Worm (Caenorhabditis elegans) whole organism, young adult: ENCODE results near the gene srh-240.

Source experiments
- C06A6.2 ChIP-seq: fragments of 200-800 bp; sonication (Bioruptor generic); conservative IDR thresholded peaks from 2 replicates; pipeline ENCODE4 v1.3.6; 2022; ENCODE audit warnings: missing genetic modification characterization, missing compliant biosample characterization
- F33H1.4 ChIP-seq: fragments of 200-800 bp; sonication (Bioruptor generic); IDR thresholded peaks from 2 replicates; pipeline ENCODE4 v1.3.6; 2022; ENCODE audit warnings: missing genetic modification reagents, missing genetic modification characterization, missing compliant biosample characterization
- F49E8.2 ChIP-seq: sonication (generic microtip); optimal IDR thresholded peaks from 3 replicates; lab custom pipeline; 2017; ENCODE audit warnings: missing genetic modification characterization, mild to moderate bottlenecking, missing compliant biosample characterization, antibody characterized with exemption, moderate library complexity; ENCODE audit not compliant: insufficient read depth
- F52B5.7 ChIP-seq: sonication (generic microtip); optimal IDR thresholded peaks from 2 replicates; lab custom pipeline; 2016; ENCODE audit warnings: mild to moderate bottlenecking, missing genetic modification characterization, missing compliant biosample characterization
- F55B11.4 ChIP-seq: sonication (generic microtip); optimal IDR thresholded peaks from 2 replicates; lab custom pipeline; 2016; ENCODE audit warnings: missing compliant biosample characterization, missing genetic modification characterization, borderline replicate concordance; ENCODE audit not compliant: insufficient read depth
- F57A8.1 ChIP-seq: fragments of 200-800 bp; sonication (Bioruptor generic); optimal IDR thresholded peaks from 2 replicates; lab custom pipeline; 2018; ENCODE audit warnings: mild to moderate bottlenecking, missing genetic modification characterization, moderate library complexity, missing compliant biosample characterization
- T26A5.8 ChIP-seq: sonication (generic microtip); optimal IDR thresholded peaks from 2 replicates; lab custom pipeline; 2016; ENCODE audit warnings: missing genetic modification characterization, missing compliant biosample characterization
- aptf-2 ChIP-seq: fragments of 200-800 bp; sonication (Bioruptor generic); conservative IDR thresholded peaks from 2 replicates; pipeline ENCODE4 v1.3.6; 2022; ENCODE audit warnings: missing genetic modification reagents, missing genetic modification characterization, missing compliant biosample characterization
- bed-1 ChIP-seq: fragments of 200-800 bp; sonication (Bioruptor generic); IDR thresholded peaks from 2 replicates; pipeline ENCODE4 v1.3.6; 2022; ENCODE audit warnings: missing genetic modification reagents, missing genetic modification characterization, missing compliant biosample characterization
- ceh-100 ChIP-seq: fragments of 200-800 bp; sonication (Bioruptor generic); IDR thresholded peaks from 2 replicates; pipeline ENCODE4 v1.3.6; 2022; ENCODE audit warnings: missing genetic modification reagents, missing genetic modification characterization, missing compliant biosample characterization
- ceh-79 ChIP-seq: sonication (generic microtip); optimal IDR thresholded peaks from 2 replicates; lab custom pipeline; 2017; ENCODE audit warnings: mild to moderate bottlenecking, missing genetic modification characterization, missing compliant biosample characterization
- die-1 ChIP-seq: sonication (generic microtip); optimal IDR thresholded peaks from 2 replicates; lab custom pipeline; 2016; ENCODE audit warnings: missing genotype, mild to moderate bottlenecking, missing genetic modification characterization, missing compliant biosample characterization
- dox-1 ChIP-seq: fragments of 200-800 bp; sonication (Bioruptor generic); IDR thresholded peaks from 2 replicates; pipeline ENCODE4 v1.3.6; 2022; ENCODE audit warnings: missing genetic modification reagents, missing genetic modification characterization, missing compliant biosample characterization
- dpff-1 ChIP-seq: sonication (generic microtip); optimal IDR thresholded peaks from 2 replicates; lab custom pipeline; 2017; ENCODE audit warnings: mild to moderate bottlenecking, missing genetic modification characterization, missing compliant biosample characterization
- dpl-1 ChIP-seq: fragments of 150-350 bp; optimal IDR thresholded peaks from 2 replicates; lab custom pipeline; 2014; ENCODE audit warnings: missing biosample characterization, missing genetic modification reagents, missing genetic modification characterization
- ets-4 ChIP-seq: fragments of 200-800 bp; sonication (Bioruptor generic); optimal IDR thresholded peaks from 2 replicates; lab custom pipeline; 2018; ENCODE audit warnings: mild to moderate bottlenecking, missing genetic modification characterization, missing compliant biosample characterization
- him-1 ChIP-seq: sonication (generic microtip); optimal IDR thresholded peaks from 2 replicates; lab custom pipeline; 2016; ENCODE audit warnings: missing genotype, missing genetic modification reagents, missing genetic modification characterization, missing compliant biosample characterization
- hlh-26 ChIP-seq: fragments of 200-800 bp; sonication (Bioruptor generic); conservative IDR thresholded peaks from 2 replicates; pipeline ENCODE4 v1.3.6; 2022; ENCODE audit warnings: missing genetic modification reagents, missing genetic modification characterization, missing compliant biosample characterization
- hmg-20 ChIP-seq: fragments of 200-800 bp; sonication (Bioruptor generic); IDR thresholded peaks from 2 replicates; pipeline ENCODE4 v1.3.6; 2022; ENCODE audit warnings: missing genetic modification reagents, missing genetic modification characterization, missing compliant biosample characterization
- let-526 ChIP-seq: fragments of 200-800 bp; sonication (Bioruptor generic); IDR thresholded peaks from 2 replicates; pipeline ENCODE4 v1.3.6; 2022; ENCODE audit warnings: missing genetic modification reagents, missing genetic modification characterization, missing compliant biosample characterization
- lin-26 ChIP-seq: fragments of 200-800 bp; sonication (Bioruptor generic); IDR thresholded peaks from 2 replicates; pipeline ENCODE4 v1.3.6; 2022; ENCODE audit warnings: missing genetic modification reagents, missing genetic modification characterization, missing compliant biosample characterization
- lin-54 ChIP-seq: fragments of 200-800 bp; sonication (Bioruptor generic); optimal IDR thresholded peaks from 2 replicates; lab custom pipeline; 2018; ENCODE audit warnings: mild to moderate bottlenecking, missing genetic modification characterization, missing compliant biosample characterization
- lir-1 ChIP-seq: fragments of 200-800 bp; sonication (Bioruptor generic); conservative IDR thresholded peaks from 2 replicates; pipeline ENCODE4 v1.3.6; 2022; ENCODE audit warnings: missing genetic modification reagents, missing genetic modification characterization, missing compliant biosample characterization
- lsl-1 ChIP-seq: fragments of 200-800 bp; sonication (Bioruptor generic); optimal IDR thresholded peaks from 2 replicates; lab custom pipeline; 2018; ENCODE audit warnings: mild to moderate bottlenecking, missing genetic modification characterization, moderate library complexity, missing compliant biosample characterization
- madf-8 ChIP-seq: fragments of 200-800 bp; sonication (Bioruptor generic); conservative IDR thresholded peaks from 2 replicates; pipeline ENCODE4 v1.3.6; 2022; ENCODE audit warnings: missing genetic modification reagents, missing genetic modification characterization, missing compliant biosample characterization
- mel-28 ChIP-seq: sonication (generic microtip); optimal IDR thresholded peaks from 2 replicates; lab custom pipeline; 2016; ENCODE audit warnings: borderline replicate concordance, mild to moderate bottlenecking, missing genetic modification characterization, missing compliant biosample characterization
- nhr-120 ChIP-seq: fragments of 200-800 bp; sonication (Bioruptor generic); IDR thresholded peaks from 2 replicates; pipeline ENCODE4 v1.3.6; 2022; ENCODE audit warnings: missing genetic modification characterization, missing compliant biosample characterization
- nhr-179 ChIP-seq: sonication (generic microtip); optimal IDR thresholded peaks from 2 replicates; lab custom pipeline; 2016; ENCODE audit warnings: mild to moderate bottlenecking, missing genetic modification characterization, missing compliant biosample characterization
- nhr-80 ChIP-seq: sonication (generic microtip); optimal IDR thresholded peaks from 2 replicates; lab custom pipeline; 2016; ENCODE audit warnings: missing genetic modification characterization, missing compliant biosample characterization
- nhr-90 ChIP-seq: sonication (generic microtip); optimal IDR thresholded peaks from 2 replicates; lab custom pipeline; 2016; ENCODE audit warnings: missing genotype, mild to moderate bottlenecking, missing genetic modification characterization, missing compliant biosample characterization
- pbrm-1 ChIP-seq: fragments of 200-800 bp; sonication (Bioruptor generic); IDR thresholded peaks from 2 replicates; pipeline ENCODE4 v1.3.6; 2022; ENCODE audit warnings: missing genetic modification reagents, missing genetic modification characterization, missing compliant biosample characterization
- snpc-3.4 ChIP-seq: sonication (generic microtip); optimal IDR thresholded peaks from 2 replicates; lab custom pipeline; 2017; ENCODE audit warnings: missing genetic modification characterization, mild to moderate bottlenecking, missing compliant biosample characterization, antibody characterized with exemption, moderate library complexity, missing genotype, missing genetic modification reagents
- sptf-2 ChIP-seq: fragments of 200-800 bp; sonication (Bioruptor generic); optimal IDR thresholded peaks from 2 replicates; lab custom pipeline; 2018; ENCODE audit warnings: mild to moderate bottlenecking, missing genetic modification characterization, missing compliant biosample characterization
- zfh-2 ChIP-seq: fragments of 200-800 bp; sonication (Bioruptor generic); conservative IDR thresholded peaks from 2 replicates; pipeline ENCODE4 v1.3.6; 2022; ENCODE audit warnings: missing genetic modification reagents, missing genetic modification characterization, missing compliant biosample characterization
- ztf-18 ChIP-seq: sonication (generic microtip); optimal IDR thresholded peaks from 2 replicates; lab custom pipeline; 2016; ENCODE audit warnings: missing genotype, mild to moderate bottlenecking, missing genetic modification characterization, missing compliant biosample characterization
- ztf-6 ChIP-seq: fragments of 200-800 bp; sonication (Bioruptor generic); IDR thresholded peaks from 2 replicates; pipeline ENCODE4 v1.3.6; 2022; ENCODE audit warnings: missing genetic modification reagents, missing genetic modification characterization, missing compliant biosample characterization

srh-240 gene

DNA sequence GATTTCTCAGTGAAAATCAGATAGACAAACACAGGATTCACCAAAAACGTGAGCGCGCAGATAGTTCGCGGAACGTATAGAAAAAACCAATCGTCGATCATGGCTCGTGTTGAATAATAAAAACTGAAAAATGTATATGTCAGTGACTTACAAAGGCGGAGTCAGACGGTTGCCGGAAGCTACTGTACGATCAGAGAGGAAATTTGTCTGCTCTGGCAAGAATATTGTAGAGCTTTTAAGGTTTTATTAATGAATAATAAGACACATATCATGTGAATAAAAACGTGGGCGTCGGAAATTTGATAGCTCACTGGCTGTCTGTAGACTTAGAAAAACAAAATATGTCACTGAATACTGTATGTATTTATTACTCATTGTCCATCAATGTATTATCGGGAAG is 9.5 kb upstream of the srh-240 start, which contains the start of gene srj-57:
srj-57 (minus strand) TSS at position 101 of the 400 bp plus-strand sequence.
- TF ChIP-seq aptf-2 (GFP tag; lab: Robert Waterston, UW) (no peak), lin-26 (GFP tag; lab: Robert Waterston, UW) (no peak), let-526 (GFP tag; lab: Robert Waterston, UW) (no peak), him-1 (tag; lab: Kevin White, UChicago) (no peak), snpc-3.4 (tag; lab: Kevin White, UChicago) (no peak), lir-1 (GFP tag; lab: Robert Waterston, UW) (no peak), F57A8.1 (GFP tag; lab: Kevin White, UChicago) (no peak), dpff-1 (tag; lab: Kevin White, UChicago) (no peak), zfh-2 (GFP tag; lab: Robert Waterston, UW) (no peak)
- TF ChIP-seq, all 124 proteins: peak for 0

DNA sequence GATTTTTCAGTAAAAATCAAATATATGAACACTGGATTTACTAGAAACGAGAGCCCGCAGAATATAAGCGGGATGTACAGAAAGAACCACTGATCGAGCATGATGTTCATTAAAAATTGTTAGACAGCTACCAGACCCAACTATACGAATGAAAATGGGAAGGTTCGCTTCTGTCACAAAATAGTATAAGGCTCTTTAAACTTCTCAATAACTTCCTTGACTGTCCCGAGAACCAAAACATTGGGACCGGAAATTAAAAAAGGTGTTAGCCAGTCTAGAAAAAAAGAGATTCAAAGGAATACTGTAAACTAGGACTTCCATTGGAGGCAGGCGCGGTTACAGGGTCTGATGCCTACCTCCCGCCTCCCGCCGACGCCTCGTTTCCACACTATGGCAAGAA is 7.2 kb upstream of the srh-240 start, which contains the start of gene srj-55:
srj-55 (minus strand) TSS at position 101 of the 400 bp plus-strand sequence.
- TF ChIP-seq dox-1 (GFP tag; lab: Robert Waterston, UW) = no peak
- TF ChIP-seq nhr-179 (tag; lab: Kevin White, UChicago) = no peak
- TF ChIP-seq ceh-100 (GFP tag; lab: Robert Waterston, UW) = no peak
- TF ChIP-seq dpl-1 = no peak
- no peak for TF ChIP-seq C06A6.2 (GFP tag; lab: Robert Waterston, UW)
- TF ChIP-seq hmg-20 (GFP tag; lab: Robert Waterston, UW) = no peak
- TF ChIP-seq ets-4 (GFP tag; lab: Kevin White, UChicago) = no peak
- TF ChIP-seq nhr-90 (tag; lab: Kevin White, UChicago) = no peak
- TF ChIP-seq nhr-80 = no peak
- no peak for TF ChIP-seq bed-1 (GFP tag; lab: Robert Waterston, UW)
- TF ChIP-seq let-526 (GFP tag; lab: Robert Waterston, UW) = no peak

DNA sequence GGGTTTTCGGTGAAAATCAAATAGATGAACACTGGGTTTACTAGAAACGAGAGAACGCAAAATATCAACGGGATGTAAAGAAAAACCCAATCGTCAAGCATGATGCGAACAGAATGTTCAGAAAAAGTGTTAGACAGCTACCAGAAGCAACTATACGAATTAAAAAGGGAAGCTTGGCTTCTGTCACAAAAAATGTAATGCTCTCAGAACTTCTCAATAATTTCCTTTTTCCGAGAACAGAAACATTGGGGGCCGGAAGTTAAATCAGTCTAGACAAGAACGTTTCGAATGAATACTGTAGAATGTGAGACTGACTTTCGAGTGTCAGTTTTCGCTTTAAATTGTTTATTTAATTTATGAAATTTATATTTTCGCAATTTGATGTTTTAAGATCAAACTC is 5.3 kb upstream of the srh-240 start, which contains the start of gene srj-54:
srj-54 (minus strand) TSS at position 101 of the 400 bp plus-strand sequence.
- no peak for TF ChIP-seq madf-8 (GFP tag; lab: Robert Waterston, UW)
- no peak for TF ChIP-seq F33H1.4 (GFP tag; lab: Robert Waterston, UW)
- TF ChIP-seq F55B11.4 (tag; lab: Kevin White, UChicago) = no peak
- TF ChIP-seq mel-28 (tag; lab: Kevin White, UChicago) = no peak
- TF ChIP-seq nhr-120 (GFP tag; lab: Robert Waterston, UW) = no peak

DNA sequence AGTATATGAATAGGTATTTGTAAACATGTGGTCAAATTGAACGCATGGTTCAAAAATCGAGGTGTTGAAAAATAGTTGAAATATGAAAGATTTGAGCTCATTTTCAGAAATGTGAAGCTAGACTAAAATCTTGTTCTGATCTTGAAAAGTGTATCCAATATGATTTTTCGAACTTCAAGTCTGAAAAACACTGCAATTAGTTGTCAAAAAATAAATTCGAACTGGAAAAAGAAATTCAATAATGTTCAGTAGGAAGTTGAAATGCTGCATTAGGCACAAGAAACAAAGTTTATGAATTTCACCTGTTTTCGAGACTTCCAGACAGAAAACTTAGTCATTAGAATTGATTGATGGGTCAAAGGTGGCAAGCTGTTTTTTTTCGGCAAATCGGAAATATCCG is 3.5 kb upstream of the srh-240 start, which contains the start of gene srh-270:
srh-270 (minus strand) TSS at position 101 of the 400 bp plus-strand sequence.
- TF ChIP-seq lin-54 (GFP tag; lab: Kevin White, UChicago) = no peak
- no peak for TF ChIP-seq T26A5.8 (tag; lab: Kevin White, UChicago)
- no peak for TF ChIP-seq ceh-100 (GFP tag; lab: Robert Waterston, UW)
- no peak for TF ChIP-seq ceh-79 (tag; lab: Kevin White, UChicago)
- no peak for TF ChIP-seq zfh-2 (GFP tag; lab: Robert Waterston, UW)
- TF ChIP-seq sptf-2 (GFP tag; lab: Kevin White, UChicago) = no peak
- TF ChIP-seq hmg-20 (GFP tag; lab: Robert Waterston, UW) = no peak
- TF ChIP-seq ztf-18 (tag; lab: Kevin White, UChicago) = no peak
- no peak for TF ChIP-seq F49E8.2 (tag; lab: Kevin White, UChicago)
- no peak for TF ChIP-seq F52B5.7 (tag; lab: Kevin White, UChicago)
- no peak for TF ChIP-seq hlh-26 (GFP tag; lab: Robert Waterston, UW)
- TF ChIP-seq lsl-1 (GFP tag; lab: Kevin White, UChicago) = no peak
- no peak for TF ChIP-seq pbrm-1
- no peak for TF ChIP-seq die-1 (tag; lab: Kevin White, UChicago)
- TF ChIP-seq ztf-6 (GFP tag; lab: Robert Waterston, UW) = no peak
- TF ChIP-seq, all 124 proteins: peak for 0
